Worm (Caenorhabditis elegans) whole organism, young adult: ENCODE measurements around the gene ifbp-1.

ENCODE experiments used
- B0261.1 ChIP-seq: sonication (generic microtip); optimal IDR thresholded peaks from 2 replicates; lab custom pipeline; 2016; ENCODE audit warnings: mild to moderate bottlenecking, missing genetic modification characterization, moderate library complexity, missing compliant biosample characterization
- B0336.3 ChIP-seq: fragments of 200-800 bp; sonication (Bioruptor generic); IDR thresholded peaks from 2 replicates; pipeline ENCODE4 v1.3.6; 2022; ENCODE audit warnings: missing genetic modification characterization, missing compliant biosample characterization
- C17E4.6 ChIP-seq: fragments of 200-800 bp; sonication (Bioruptor generic); IDR thresholded peaks from 2 replicates; pipeline ENCODE4 v1.3.6; 2022; ENCODE audit warnings: missing genetic modification reagents, missing genetic modification characterization, missing compliant biosample characterization
- F22D6.2 ChIP-seq: sonication (generic microtip); optimal IDR thresholded peaks from 2 replicates; lab custom pipeline; 2016; ENCODE audit warnings: mild to moderate bottlenecking, missing genetic modification characterization, missing compliant biosample characterization
- F37B4.10 ChIP-seq: fragments of 200-800 bp; sonication (Bioruptor generic); IDR thresholded peaks from 2 replicates; pipeline ENCODE4 v1.3.6; 2022; ENCODE audit warnings: missing genetic modification characterization, missing compliant biosample characterization
- F49E8.2 ChIP-seq: sonication (generic microtip); optimal IDR thresholded peaks from 3 replicates; lab custom pipeline; 2017; ENCODE audit warnings: missing genetic modification characterization, mild to moderate bottlenecking, missing compliant biosample characterization, antibody characterized with exemption, moderate library complexity; ENCODE audit not compliant: insufficient read depth
- K12H6.12 ChIP-seq: fragments of 200-800 bp; sonication (Bioruptor generic); optimal IDR thresholded peaks from 2 replicates; lab custom pipeline; 2018; ENCODE audit warnings: mild to moderate bottlenecking, missing genetic modification characterization, missing compliant biosample characterization
- T07F8.4 ChIP-seq: sonication (generic microtip); optimal IDR thresholded peaks from 2 replicates; lab custom pipeline; 2016; ENCODE audit warnings: mild to moderate bottlenecking, missing genetic modification characterization, moderate library complexity, missing compliant biosample characterization
- Y56A3A.18 ChIP-seq: fragments of 200-800 bp; sonication (Bioruptor generic); IDR thresholded peaks from 2 replicates; pipeline ENCODE4 v1.3.6; 2022; ENCODE audit warnings: missing genetic modification reagents, missing genetic modification characterization, missing compliant biosample characterization
- ZK185.1 ChIP-seq: sonication (generic microtip); optimal IDR thresholded peaks from 2 replicates; lab custom pipeline; 2016; ENCODE audit warnings: mild to moderate bottlenecking, missing genetic modification characterization, missing compliant biosample characterization; ENCODE audit not compliant: poor library complexity, severe bottlenecking
- akir-1 ChIP-seq: fragments of 200-800 bp; sonication (Bioruptor generic); optimal IDR thresholded peaks from 2 replicates; lab custom pipeline; 2018; ENCODE audit warnings: mild to moderate bottlenecking, missing genetic modification characterization, moderate library complexity, missing compliant biosample characterization
- ama-1 ChIP-seq, 3 experiments: fragments of 150-350 bp in 1 of 3; sonication (generic microtip) in 2 of 3; optimal IDR thresholded peaks; 2 replicates each; lab custom pipeline; 2014 to 2018; ENCODE audit warnings: missing biosample characterization in 2 of 3, missing genetic modification characterization in 2 of 3, missing genetic modification reagents in 2 of 3
- aptf-3 ChIP-seq: fragments of 200-800 bp; sonication (Bioruptor generic); IDR thresholded peaks from 2 replicates; pipeline ENCODE4 v1.3.6; 2022; ENCODE audit warnings: missing genetic modification characterization, missing compliant biosample characterization
- attf-5 ChIP-seq: fragments of 200-800 bp; sonication (Bioruptor generic); optimal IDR thresholded peaks from 2 replicates; lab custom pipeline; 2018; ENCODE audit warnings: mild to moderate bottlenecking, missing genetic modification characterization, missing compliant biosample characterization
- bed-1 ChIP-seq: fragments of 200-800 bp; sonication (Bioruptor generic); IDR thresholded peaks from 2 replicates; pipeline ENCODE4 v1.3.6; 2022; ENCODE audit warnings: missing genetic modification reagents, missing genetic modification characterization, missing compliant biosample characterization
- bed-2 ChIP-seq: fragments of 200-800 bp; sonication (Bioruptor generic); IDR thresholded peaks from 2 replicates; pipeline ENCODE4 v1.3.6; 2022; ENCODE audit warnings: missing genetic modification reagents, missing genetic modification characterization, missing compliant biosample characterization
- ceh-27 ChIP-seq: fragments of 200-800 bp; sonication (Bioruptor generic); optimal IDR thresholded peaks from 2 replicates; lab custom pipeline; 2018; ENCODE audit warnings: mild to moderate bottlenecking, missing genetic modification characterization, moderate library complexity, missing compliant biosample characterization
- ceh-91 ChIP-seq: fragments of 200-800 bp; sonication (Bioruptor generic); IDR thresholded peaks from 2 replicates; pipeline ENCODE4 v1.3.6; 2022; ENCODE audit warnings: missing genetic modification reagents, missing genetic modification characterization, missing compliant biosample characterization
- egl-18 ChIP-seq: fragments of 200-800 bp; sonication (Bioruptor generic); IDR thresholded peaks from 2 replicates; pipeline ENCODE4 v1.3.6; 2022; ENCODE audit warnings: missing genetic modification reagents, missing genetic modification characterization, missing compliant biosample characterization
- fkh-3 ChIP-seq: sonication (generic microtip); optimal IDR thresholded peaks from 2 replicates; lab custom pipeline; 2016; ENCODE audit warnings: mild to moderate bottlenecking, missing genetic modification characterization, missing compliant biosample characterization
- hrde-1 ChIP-seq: sonication (generic microtip); optimal IDR thresholded peaks from 2 replicates; lab custom pipeline; 2016; ENCODE audit warnings: missing genetic modification characterization, mild to moderate bottlenecking, missing compliant biosample characterization, moderate library complexity, missing genotype, missing genetic modification reagents, borderline replicate concordance
- hsf-1 ChIP-seq: fragments of 200-800 bp; sonication (Bioruptor generic); IDR thresholded peaks from 2 replicates; pipeline ENCODE4 v1.3.6; 2022; ENCODE audit warnings: missing genetic modification reagents, missing genetic modification characterization, missing compliant biosample characterization
- let-526 ChIP-seq: fragments of 200-800 bp; sonication (Bioruptor generic); IDR thresholded peaks from 2 replicates; pipeline ENCODE4 v1.3.6; 2022; ENCODE audit warnings: missing genetic modification reagents, missing genetic modification characterization, missing compliant biosample characterization
- lin-26 ChIP-seq: fragments of 200-800 bp; sonication (Bioruptor generic); IDR thresholded peaks from 2 replicates; pipeline ENCODE4 v1.3.6; 2022; ENCODE audit warnings: missing genetic modification reagents, missing genetic modification characterization, missing compliant biosample characterization
- lir-1 ChIP-seq: fragments of 200-800 bp; sonication (Bioruptor generic); conservative IDR thresholded peaks from 2 replicates; pipeline ENCODE4 v1.3.6; 2022; ENCODE audit warnings: missing genetic modification reagents, missing genetic modification characterization, missing compliant biosample characterization
- madf-3 ChIP-seq: fragments of 200-800 bp; sonication (Bioruptor generic); IDR thresholded peaks from 2 replicates; pipeline ENCODE4 v1.3.6; 2022; ENCODE audit warnings: missing genetic modification reagents, missing genetic modification characterization, missing compliant biosample characterization
- mes-4 ChIP-seq: sonication (generic microtip); optimal IDR thresholded peaks from 2 replicates; lab custom pipeline; 2016; ENCODE audit warnings: missing genotype, missing genetic modification characterization, missing compliant biosample characterization
- mxl-1 ChIP-seq: sonication (generic microtip); optimal IDR thresholded peaks from 2 replicates; lab custom pipeline; 2016; ENCODE audit warnings: missing genetic modification characterization, missing compliant biosample characterization
- nfya-1 ChIP-seq: sonication (generic microtip); optimal IDR thresholded peaks from 2 replicates; lab custom pipeline; 2017; ENCODE audit warnings: antibody characterized with exemption, missing compliant biosample characterization, missing genetic modification characterization, borderline replicate concordance; ENCODE audit not compliant: insufficient read depth
- nhr-90 ChIP-seq: sonication (generic microtip); optimal IDR thresholded peaks from 2 replicates; lab custom pipeline; 2016; ENCODE audit warnings: missing genotype, mild to moderate bottlenecking, missing genetic modification characterization, missing compliant biosample characterization
- snpc-1.1 ChIP-seq: sonication (generic microtip); optimal IDR thresholded peaks from 2 replicates; lab custom pipeline; 2017; ENCODE audit warnings: missing genetic modification characterization, mild to moderate bottlenecking, missing compliant biosample characterization, antibody characterized with exemption, moderate library complexity, missing genotype, missing genetic modification reagents; ENCODE audit not compliant: insufficient read depth
- snpc-4 ChIP-seq, 5 experiments: fragments of 150-350 bp in 1 of 5; sonication (generic microtip) in 4 of 5; optimal IDR thresholded peaks; 2 replicates each; lab custom pipeline; 2014 to 2018; ENCODE audit warnings: missing genetic modification characterization in 5 of 5, missing biosample characterization in 3 of 5, antibody characterized with exemption in 2 of 5, mild to moderate bottlenecking in 2 of 5, missing compliant biosample characterization in 2 of 5, missing genotype in 2 of 5, moderate library complexity in 2 of 5, missing genetic modification reagents in 1 of 5
- tbx-9 ChIP-seq: sonication (generic microtip); optimal IDR thresholded peaks from 2 replicates; lab custom pipeline; 2016; ENCODE audit warnings: borderline replicate concordance, missing genetic modification characterization, inconsistent platforms, missing compliant biosample characterization
- xnd-1 ChIP-seq: sonication (generic microtip); optimal IDR thresholded peaks from 2 replicates; lab custom pipeline; 2016; ENCODE audit warnings: missing genotype, missing genetic modification reagents, missing genetic modification characterization, missing compliant biosample characterization
- ztf-6 ChIP-seq: fragments of 200-800 bp; sonication (Bioruptor generic); IDR thresholded peaks from 2 replicates; pipeline ENCODE4 v1.3.6; 2022; ENCODE audit warnings: missing genetic modification reagents, missing genetic modification characterization, missing compliant biosample characterization

Gene ifbp-1

ce11 chrV:13342235-13342634 is 37.8 kb downstream of the ifbp-1 start:
- TF ChIP-seq T07F8.4 (tag; lab: Kevin White, UChicago) = no peak
- TF ChIP-seq mxl-1 (tag; lab: Kevin White, UChicago) = no peak
- no peak for TF ChIP-seq attf-5 (GFP tag; lab: Kevin White, UChicago)
- no peak for TF ChIP-seq snpc-4 (GFP tag; optimal IDR thresholded peaks at IDR 0.05; lab: Kevin White, UChicago)
- TF ChIP-seq snpc-4 (tag; optimal IDR thresholded peaks at IDR 0.05; lab: Kevin White, UChicago) = no peak
- TF ChIP-seq xnd-1 (tag; lab: Kevin White, UChicago) = no peak
- TF ChIP-seq hsf-1 = no peak
- TF ChIP-seq let-526 (GFP tag; lab: Robert Waterston, UW) = no peak
- no peak for TF ChIP-seq lir-1 (GFP tag; lab: Robert Waterston, UW)
- no peak for TF ChIP-seq fkh-3 (tag; lab: Kevin White, UChicago)
- TF ChIP-seq nfya-1 = no peak
- no peak for TF ChIP-seq lin-26 (GFP tag; lab: Robert Waterston, UW)
- no peak for TF ChIP-seq bed-1
- TF ChIP-seq tbx-9 (tag; lab: Kevin White, UChicago) = no peak
- no peak for TF ChIP-seq F49E8.2 (tag; lab: Kevin White, UChicago)
- TF ChIP-seq, all 124 proteins: peak for 0

- no peak for TF ChIP-seq Y56A3A.18 (GFP tag; lab: Robert Waterston, UW)
- no peak for TF ChIP-seq ztf-6 (GFP tag; lab: Robert Waterston, UW)
- no peak for TF ChIP-seq mes-4 (tag; lab: Kevin White, UChicago)
- TF ChIP-seq F22D6.2 (tag; lab: Kevin White, UChicago) = no peak
- no peak for TF ChIP-seq aptf-3 (GFP tag; lab: Robert Waterston, UW)
- TF ChIP-seq snpc-1.1 (tag; lab: Kevin White, UChicago) = no peak
- TF ChIP-seq akir-1 (GFP tag; lab: Kevin White, UChicago) = no peak
- TF ChIP-seq ZK185.1 (tag; lab: Kevin White, UChicago) = no peak
- TF ChIP-seq K12H6.12 (tag; lab: Kevin White, UChicago) = no peak
- TF ChIP-seq hrde-1 = no peak
- TF ChIP-seq F37B4.10 (GFP tag; lab: Robert Waterston, UW) = no peak
- no peak for TF ChIP-seq nhr-90
- TF ChIP-seq C17E4.6 (GFP tag; lab: Robert Waterston, UW) = no peak
- no peak for TF ChIP-seq ceh-27 (GFP tag; lab: Kevin White, UChicago)
- TF ChIP-seq B0336.3 (GFP tag; lab: Robert Waterston, UW) = no peak
- TF ChIP-seq ama-1 (optimal IDR thresholded peaks at IDR 0.05; lab: Kevin White, UChicago) = no peak
- no peak for TF ChIP-seq ama-1 (GFP tag; optimal IDR thresholded peaks at IDR 0.05; lab: Kevin White, UChicago)
- TF ChIP-seq madf-3 (GFP tag; lab: Robert Waterston, UW) = no peak
- no peak for TF ChIP-seq B0261.1 (tag; lab: Kevin White, UChicago)
These were observed 40.3 kb downstream of the ifbp-1 start, which contains the start of the genes str-4 and lgc-48 for ce11 chrV:13339633-13340290. Gene str-4 (minus strand): TSS chrV:13339733. Gene lgc-48 (plus strand): TSS chrV:13340240.

- TF ChIP-seq ztf-6 (GFP tag; lab: Robert Waterston, UW) (no peak), hsf-1 (no peak), bed-2 (GFP tag; lab: Robert Waterston, UW) (no peak), mes-4 (tag; lab: Kevin White, UChicago) (no peak), ceh-91 (GFP tag; lab: Robert Waterston, UW) (no peak), nfya-1 (no peak), egl-18 (no peak)
- TF ChIP-seq, all 124 proteins: peak for 0
These were observed 42.0 kb downstream of the ifbp-1 start for ce11 chrV:13338037-13338436.
